Fruit fly (Drosophila melanogaster) whole organism, embryonic: ENCODE results near the gene CG42296.

Experiments
- Antp ChIP-seq: fragments of 200-800 bp; sonication (Bioruptor generic); optimal IDR thresholded peaks from 3 replicates; lab custom pipeline; 2016; ENCODE audit warnings: missing biosample characterization, missing genetic modification characterization
- BtbVII ChIP-seq: fragments of 200-800 bp; sonication (Bioruptor generic); optimal IDR thresholded peaks from 3 replicates; lab custom pipeline; 2017; ENCODE audit warnings: missing biosample characterization, mild to moderate bottlenecking, missing genetic modification characterization
- CG11696 ChIP-seq: fragments of 200-800 bp; sonication (Bioruptor generic); IDR thresholded peaks from 2 replicates; pipeline ENCODE4 v1.3.6; 2022; ENCODE audit warnings: missing biosample characterization, missing genetic modification characterization
- CG1233 ChIP-seq: fragments of 200-800 bp; sonication (Bioruptor generic); optimal IDR thresholded peaks from 4 replicates; lab custom pipeline; 2018; ENCODE audit warnings: missing biosample characterization, mild to moderate bottlenecking, missing genetic modification characterization
- CG12659 ChIP-seq: fragments of 200-800 bp; sonication (Bioruptor generic); optimal IDR thresholded peaks from 3 replicates; lab custom pipeline; 2017; ENCODE audit warnings: mild to moderate bottlenecking, missing biosample characterization, missing genetic modification reagents, missing genetic modification characterization
- CG15601 ChIP-seq: fragments of 200-800 bp; sonication (Bioruptor generic); optimal IDR thresholded peaks from 3 replicates; lab custom pipeline; 2019; ENCODE audit warnings: missing biosample characterization, mild to moderate bottlenecking, missing genetic modification characterization, moderate library complexity
- CG18599 ChIP-seq: fragments of 200-800 bp; sonication (Bioruptor generic); optimal IDR thresholded peaks from 3 replicates; lab custom pipeline; 2017; ENCODE audit warnings: missing biosample characterization, missing genetic modification characterization, mild to moderate bottlenecking, moderate library complexity, missing genetic modification reagents
- CG18619 ChIP-seq: fragments of 200-800 bp; sonication (Bioruptor generic); optimal IDR thresholded peaks from 3 replicates; lab custom pipeline; 2017; ENCODE audit warnings: missing biosample characterization, mild to moderate bottlenecking, missing genetic modification characterization
- CG3995 ChIP-seq: fragments of 200-800 bp; sonication (Bioruptor generic); optimal IDR thresholded peaks from 3 replicates; lab custom pipeline; 2016; ENCODE audit warnings: missing biosample characterization, missing genetic modification characterization
- CG42726 ChIP-seq: fragments of 200-800 bp; sonication (Bioruptor generic); IDR thresholded peaks from 2 replicates; pipeline ENCODE4 v1.3.6; 2022; ENCODE audit warnings: missing biosample characterization, missing genetic modification characterization; ENCODE audit not compliant: partially characterized antibody
- CG6689 ChIP-seq: fragments of 200-800 bp; sonication (Bioruptor generic); IDR thresholded peaks from 2 replicates; pipeline ENCODE4 v1.3.6; 2022; ENCODE audit warnings: missing biosample characterization, missing genetic modification characterization
- CG7839 ChIP-seq: fragments of 200-800 bp; sonication (Bioruptor generic); optimal IDR thresholded peaks from 3 replicates; lab custom pipeline; 2018; ENCODE audit warnings: missing biosample characterization, mild to moderate bottlenecking, missing genetic modification characterization, moderate library complexity
- CG8089 ChIP-seq: fragments of 200-800 bp; sonication (Bioruptor generic); optimal IDR thresholded peaks from 3 replicates; lab custom pipeline; 2016; ENCODE audit warnings: missing biosample characterization, missing genetic modification characterization
- CG9215 ChIP-seq: fragments of 200-800 bp; sonication (Bioruptor generic); IDR thresholded peaks from 2 replicates; pipeline ENCODE4 v1.3.6; 2022; ENCODE audit warnings: missing biosample characterization, missing genetic modification characterization
- CG9727 ChIP-seq: fragments of 200-800 bp; sonication (Bioruptor generic); optimal IDR thresholded peaks from 3 replicates; lab custom pipeline; 2017; ENCODE audit warnings: missing biosample characterization, mild to moderate bottlenecking, missing genetic modification characterization
- CoRest ChIP-seq: fragments of 200-800 bp; sonication (Bioruptor generic); optimal IDR thresholded peaks from 3 replicates; lab custom pipeline; 2018; ENCODE audit warnings: missing biosample characterization, mild to moderate bottlenecking, missing genetic modification characterization, moderate library complexity
- D19A ChIP-seq: fragments of 200-800 bp; optimal IDR thresholded peaks from 3 replicates; lab custom pipeline; 2019; ENCODE audit warnings: missing biosample characterization, mild to moderate bottlenecking, missing genetic modification characterization, moderate library complexity
- Doc2 ChIP-seq: fragments of 200-800 bp; sonication (Bioruptor generic); IDR thresholded peaks from 2 replicates; pipeline ENCODE4 v1.3.6; 2022; ENCODE audit warnings: missing biosample characterization, missing genetic modification characterization
- Dref ChIP-seq: fragments of 200-800 bp; sonication (Bioruptor generic); IDR thresholded peaks from 2 replicates; pipeline ENCODE4 v1.3.6; 2022; ENCODE audit warnings: missing biosample characterization, missing genetic modification characterization
- Jarid2 ChIP-seq: fragments of 200-800 bp; sonication (Bioruptor generic); optimal IDR thresholded peaks from 3 replicates; lab custom pipeline; 2017; ENCODE audit warnings: mild to moderate bottlenecking, missing biosample characterization, missing genetic modification reagents, missing genetic modification characterization
- Med ChIP-seq: fragments of 200-800 bp; sonication (Bioruptor generic); peaks from one replicate; lab custom pipeline; 2016; ENCODE audit warnings: missing biosample characterization, missing genetic modification characterization, mild to moderate bottlenecking, inconsistent platforms, moderate library complexity
- NC2β ChIP-seq: fragments of 200-800 bp; sonication (Bioruptor generic); optimal IDR thresholded peaks from 2 replicates; lab custom pipeline; 2016; ENCODE audit warnings: missing biosample characterization, missing genetic modification characterization
- Neu2 ChIP-seq: fragments of 200-800 bp; sonication (Bioruptor generic); optimal IDR thresholded peaks from 3 replicates; lab custom pipeline; 2016; ENCODE audit warnings: missing biosample characterization, missing genetic modification characterization, borderline replicate concordance
- Nf-YA ChIP-seq: fragments of 200-800 bp; sonication (Bioruptor generic); IDR thresholded peaks from 2 replicates; pipeline ENCODE4 v1.3.6; 2022; ENCODE audit warnings: missing biosample characterization, missing genetic modification characterization
- Nf-YC ChIP-seq: fragments of 200-800 bp; optimal IDR thresholded peaks from 3 replicates; lab custom pipeline; 2019; ENCODE audit warnings: missing biosample characterization, mild to moderate bottlenecking, missing genetic modification characterization, moderate library complexity
- PHDP ChIP-seq: fragments of 200-800 bp; sonication (Bioruptor generic); optimal IDR thresholded peaks from 3 replicates; lab custom pipeline; 2018; ENCODE audit warnings: missing biosample characterization, mild to moderate bottlenecking, missing genetic modification characterization, moderate library complexity
- Pdp1 ChIP-seq, 2 experiments: fragments of 200-800 bp; sonication (Bioruptor generic); optimal IDR thresholded peaks; 3 replicates each; lab custom pipeline; 2016; ENCODE audit warnings: missing biosample characterization in 2 of 2, missing genetic modification characterization in 2 of 2, mild to moderate bottlenecking in 1 of 2, moderate library complexity in 1 of 2
- Vsx1 ChIP-seq: fragments of 200-800 bp; sonication (Bioruptor generic); optimal IDR thresholded peaks from 2 replicates; lab custom pipeline; 2017; ENCODE audit warnings: missing biosample characterization, mild to moderate bottlenecking, missing genetic modification characterization, missing genetic modification reagents
- aop ChIP-seq: fragments of 200-800 bp; sonication (Bioruptor generic); IDR thresholded peaks from 2 replicates; pipeline ENCODE4 v1.3.6; 2022; ENCODE audit warnings: missing biosample characterization, missing genetic modification characterization
- chn ChIP-seq: fragments of 200-800 bp; sonication (Bioruptor generic); optimal IDR thresholded peaks from 2 replicates; lab custom pipeline; 2016; ENCODE audit warnings: missing biosample characterization, missing genetic modification characterization
- crc ChIP-seq: fragments of 200-800 bp; sonication (Bioruptor generic); optimal IDR thresholded peaks from 2 replicates; lab custom pipeline; 2016; ENCODE audit warnings: missing biosample characterization, missing genetic modification characterization
- dan ChIP-seq: fragments of 200-800 bp; sonication (Bioruptor generic); IDR thresholded peaks from 2 replicates; pipeline ENCODE4 v1.3.6; 2022; ENCODE audit warnings: missing biosample characterization, missing genetic modification characterization
- dati ChIP-seq: fragments of 200-800 bp; sonication (Bioruptor generic); IDR thresholded peaks from 2 replicates; pipeline ENCODE4 v1.3.6; 2022; ENCODE audit warnings: missing biosample characterization, missing genetic modification characterization
- dpn ChIP-seq, 2 experiments: fragments of 200-800 bp; sonication (Bioruptor generic); optimal IDR thresholded peaks; 3 replicates each; lab custom pipeline; 2016; ENCODE audit warnings: missing biosample characterization in 2 of 2, missing genetic modification characterization in 2 of 2
- dysf ChIP-seq: fragments of 200-800 bp; sonication (Bioruptor generic); IDR thresholded peaks from 3 replicates; pipeline ENCODE4 v1.3.6; 2022; ENCODE audit warnings: missing biosample characterization, missing genetic modification characterization
- gem ChIP-seq: fragments of 200-800 bp; sonication (Bioruptor generic); optimal IDR thresholded peaks from 2 replicates; lab custom pipeline; 2019; ENCODE audit warnings: missing biosample characterization, mild to moderate bottlenecking, missing genetic modification characterization, moderate library complexity
- jing ChIP-seq: fragments of 200-800 bp; sonication (Bioruptor generic); optimal IDR thresholded peaks from 2 replicates; lab custom pipeline; 2018; ENCODE audit warnings: missing biosample characterization, mild to moderate bottlenecking, missing genetic modification characterization
- lola ChIP-seq, 3 experiments: fragments of >200 bp in 2 of 3; fragments of 200-800 bp in 1 of 3; sonication (Bioruptor generic) in 1 of 3; optimal IDR thresholded peaks; 2 replicates each; lab custom pipeline; 2017 to 2019; ENCODE audit warnings: missing biosample characterization in 3 of 3, missing genetic modification characterization in 3 of 3, mild to moderate bottlenecking in 1 of 3, moderate library complexity in 1 of 3
- nerfin-1 ChIP-seq: fragments of 200-800 bp; sonication (Bioruptor generic); optimal IDR thresholded peaks from 3 replicates; lab custom pipeline; 2019; ENCODE audit warnings: missing biosample characterization, mild to moderate bottlenecking, missing genetic modification characterization, moderate library complexity
- pita ChIP-seq: fragments of 200-800 bp; sonication (Bioruptor generic); optimal IDR thresholded peaks from 2 replicates; lab custom pipeline; 2017; ENCODE audit warnings: missing biosample characterization, mild to moderate bottlenecking, missing genetic modification characterization
- sens ChIP-seq: fragments of 200-800 bp; sonication (Bioruptor generic); peaks from one replicate; lab custom pipeline; 2016; ENCODE audit warnings: missing biosample characterization, missing genetic modification characterization
- seq ChIP-seq: fragments of 200-800 bp; sonication (Bioruptor generic); IDR thresholded peaks from 2 replicates; pipeline ENCODE4 v1.3.6; 2022; ENCODE audit warnings: missing biosample characterization, missing genetic modification characterization
- sima ChIP-seq: fragments of 200-800 bp; sonication (Bioruptor generic); optimal IDR thresholded peaks from 2 replicates; lab custom pipeline; 2016; ENCODE audit warnings: missing biosample characterization, missing genetic modification characterization
- sisA ChIP-seq: fragments of 200-800 bp; sonication (Bioruptor generic); IDR thresholded peaks from 2 replicates; pipeline ENCODE4 v1.3.6; 2022; ENCODE audit warnings: missing biosample characterization, missing genetic modification characterization
- sna ChIP-seq: fragments of 200-800 bp; sonication (Bioruptor generic); IDR thresholded peaks from 2 replicates; pipeline ENCODE4 v1.3.6; 2022; ENCODE audit warnings: missing biosample characterization, missing genetic modification characterization; ENCODE audit not compliant: partially characterized antibody
- sqz ChIP-seq: fragments of 200-800 bp; sonication (Bioruptor generic); optimal IDR thresholded peaks from 3 replicates; lab custom pipeline; 2018; ENCODE audit warnings: missing biosample characterization, mild to moderate bottlenecking, missing genetic modification characterization
- ssp ChIP-seq: fragments of 200-800 bp; sonication (Bioruptor generic); IDR thresholded peaks from 2 replicates; pipeline ENCODE4 v1.3.6; 2022; ENCODE audit warnings: missing biosample characterization, missing genetic modification characterization
- tgo ChIP-seq: fragments of 200-800 bp; sonication (Bioruptor generic); IDR thresholded peaks from 3 replicates; pipeline ENCODE4 v1.3.6; 2022; ENCODE audit warnings: missing biosample characterization, missing genetic modification characterization
- tio ChIP-seq: fragments of 200-800 bp; sonication (Bioruptor generic); optimal IDR thresholded peaks from 2 replicates; lab custom pipeline; 2017; ENCODE audit warnings: missing biosample characterization, missing genetic modification characterization, inconsistent platforms
- toy ChIP-seq: fragments of 200-800 bp; sonication (Bioruptor generic); IDR thresholded peaks from 2 replicates; pipeline ENCODE4 v1.3.6; 2022; ENCODE audit warnings: missing biosample characterization, missing genetic modification characterization
- usp ChIP-seq: fragments of >200 bp; optimal IDR thresholded peaks from 2 replicates; lab custom pipeline; 2017; ENCODE audit warnings: missing biosample characterization, missing genetic modification characterization
- wor ChIP-seq: fragments of 200-800 bp; sonication (Bioruptor generic); IDR thresholded peaks from 2 replicates; pipeline ENCODE4 v1.3.6; 2022; ENCODE audit warnings: missing biosample characterization, missing genetic modification characterization

The CG42296 gene

DNA sequence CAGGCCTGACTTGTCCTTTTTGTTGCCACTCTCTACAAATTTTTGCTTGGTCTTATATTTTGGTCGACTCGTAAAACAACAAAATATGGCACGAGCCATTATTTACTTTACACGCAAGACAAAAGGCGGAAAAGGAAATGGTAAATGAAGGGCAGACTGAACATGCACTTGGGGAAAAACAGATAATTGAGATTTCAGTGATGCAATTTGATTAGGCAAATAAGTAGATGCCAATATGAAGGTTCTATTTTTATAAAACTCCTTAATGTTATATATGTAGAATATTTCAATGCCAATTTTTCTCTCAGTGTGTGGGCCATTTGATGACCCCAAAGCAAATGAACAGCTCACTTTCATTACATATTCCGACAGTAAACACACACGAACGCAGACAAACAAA is 20.6 kb downstream of the CG42296 start (continued):
- TF ChIP-seq sqz (GFP tag; lab: Kevin White, UChicago) (no peak), CoRest (peak; percentile 2), ssp (no peak), NC2β (GFP tag; lab: Kevin White, UChicago) (no peak), CG18599 (GFP tag; lab: Kevin White, UChicago) (peak; percentile 57), dysf (GFP tag; lab: Robert Waterston, UW) (peak; percentile 46; the same call in 2 of the 3 replicates), CG18619 (GFP tag; lab: Kevin White, UChicago) (no peak), jing (no peak), Nf-YC (tag; lab: Kevin White, UChicago) (no peak), CG9215 (GFP tag; lab: Robert Waterston, UW) (no peak), CG15601 (tag; lab: Kevin White, UChicago) (no peak), CG1233 (no peak), Neu2 (GFP tag; lab: Kevin White, UChicago) (no peak), BtbVII (GFP tag; lab: Kevin White, UChicago) (peak; percentile 10), gem (peak; percentile 46), sisA (GFP tag; lab: Robert Waterston, UW) (no peak), tgo (no peak; the same call in 2 of the 3 replicates), Antp (GFP tag; lab: Kevin White, UChicago) (no peak), dan (GFP tag; lab: Robert Waterston, UW) (no peak), toy (GFP tag; lab: Robert Waterston, UW) (no peak), Doc2 (GFP tag; lab: Robert Waterston, UW) (no peak), sens (peak; percentile 55), tio (peak; percentile 2), CG7839 (tag; lab: Kevin White, UChicago) (peak; percentile 7), CG11696 (no peak), CG3995 (no peak), lola (GFP tag; optimal IDR thresholded peaks at IDR 0.05; lab: Kevin White, UChicago) (no peak), Vsx1 (no peak), chn (no peak), dpn (GFP tag; optimal IDR thresholded peaks at IDR 0.05; lab: Kevin White, UChicago) (no peak), CG8089 (GFP tag; lab: Kevin White, UChicago) (no peak), crc (GFP tag; lab: Kevin White, UChicago) (no peak), CG42726 (GFP tag; lab: Robert Waterston, UW) (no peak), sna (GFP tag; lab: Robert Waterston, UW) (no peak), CG9727 (GFP tag; lab: Kevin White, UChicago) (no peak), sima (GFP tag; lab: Kevin White, UChicago) (no peak), CG12659 (no peak), seq (GFP tag; lab: Robert Waterston, UW) (no peak), Med (GFP tag; lab: Kevin White, UChicago) (peak; percentile 28), Dref (GFP tag; lab: Robert Waterston, UW) (no peak), nerfin-1 (no peak), Pdp1 (GFP tag; optimal IDR thresholded peaks at IDR 0.05; lab: Kevin White, UChicago) (no peak), PHDP (tag; lab: Kevin White, UChicago) (no peak), pita (GFP tag; lab: Kevin White, UChicago) (no peak), dati (GFP tag; lab: Robert Waterston, UW) (no peak), D19A (tag; lab: Kevin White, UChicago) (no peak), usp (no peak), wor (GFP tag; lab: Robert Waterston, UW) (no peak), Jarid2 (GFP tag; lab: Kevin White, UChicago) (no peak), aop (GFP tag; lab: Robert Waterston, UW) (no peak), Nf-YA (no peak), CG6689 (GFP tag; lab: Robert Waterston, UW) (no peak)
